Fruit fly (Drosophila melanogaster) whole organism, embryonic: Measurements from ENCODE around the gene PGRP-SD.
A peak's percentile ranks its signal among the peaks of the same experiment; 100 is the strongest.

Source experiments
- Antp ChIP-seq: fragments of 200-800 bp; sonication (Bioruptor generic); optimal IDR thresholded peaks from 3 replicates; lab custom pipeline; 2016; ENCODE audit warnings: missing biosample characterization, missing genetic modification characterization
- CG10209 ChIP-seq: fragments of 200-800 bp; sonication (Bioruptor generic); optimal IDR thresholded peaks from 3 replicates; lab custom pipeline; 2017; ENCODE audit warnings: missing biosample characterization, mild to moderate bottlenecking, missing genetic modification characterization, missing genetic modification reagents
- CG10267 ChIP-seq: fragments of 200-800 bp; sonication (Bioruptor generic); optimal IDR thresholded peaks from 2 replicates; lab custom pipeline; 2018; ENCODE audit warnings: missing biosample characterization, mild to moderate bottlenecking, missing genetic modification characterization, moderate library complexity
- CG10366 ChIP-seq: fragments of 200-800 bp; sonication (Bioruptor generic); IDR thresholded peaks from 2 replicates; pipeline ENCODE4 v1.3.6; 2022; ENCODE audit warnings: missing biosample characterization, missing genetic modification characterization
- CG10959 ChIP-seq: fragments of 200-800 bp; sonication (Bioruptor generic); IDR thresholded peaks from 2 replicates; pipeline ENCODE4 v1.3.6; 2022; ENCODE audit warnings: missing biosample characterization, missing genetic modification characterization
- CG11504 ChIP-seq: fragments of 200-800 bp; sonication (Bioruptor generic); optimal IDR thresholded peaks from 3 replicates; lab custom pipeline; 2019; ENCODE audit warnings: missing biosample characterization, mild to moderate bottlenecking, missing genetic modification characterization, moderate library complexity
- CG12155 ChIP-seq: fragments of 200-800 bp; sonication (Bioruptor generic); optimal IDR thresholded peaks from 3 replicates; lab custom pipeline; 2016; ENCODE audit warnings: missing biosample characterization, missing genetic modification characterization
- CG13287 ChIP-seq: fragments of 200-800 bp; sonication (Bioruptor generic); IDR thresholded peaks from 2 replicates; pipeline ENCODE4 v1.3.6; 2022; ENCODE audit warnings: missing biosample characterization, missing genetic modification characterization; ENCODE audit not compliant: partially characterized antibody
- CG13424 ChIP-seq: fragments of 200-800 bp; sonication (Bioruptor generic); optimal IDR thresholded peaks from 2 replicates; lab custom pipeline; 2019; ENCODE audit warnings: missing biosample characterization, mild to moderate bottlenecking, missing genetic modification characterization, moderate library complexity
- CG14050 ChIP-seq: fragments of 200-800 bp; sonication (Bioruptor generic); IDR thresholded peaks from 3 replicates; pipeline ENCODE4 v1.3.6; 2022; ENCODE audit warnings: missing biosample characterization, missing genetic modification characterization
- CG1603 ChIP-seq: fragments of 200-800 bp; sonication (Bioruptor generic); optimal IDR thresholded peaks from 2 replicates; lab custom pipeline; 2019; ENCODE audit warnings: missing biosample characterization, mild to moderate bottlenecking, missing genetic modification characterization, moderate library complexity
- CG17359 ChIP-seq: fragments of 200-800 bp; sonication (Bioruptor generic); optimal IDR thresholded peaks from 3 replicates; lab custom pipeline; 2018; ENCODE audit warnings: missing biosample characterization, mild to moderate bottlenecking, missing genetic modification characterization, moderate library complexity
- CG18599 ChIP-seq: fragments of 200-800 bp; sonication (Bioruptor generic); optimal IDR thresholded peaks from 3 replicates; lab custom pipeline; 2017; ENCODE audit warnings: missing biosample characterization, missing genetic modification characterization, mild to moderate bottlenecking, moderate library complexity, missing genetic modification reagents
- CG18764 ChIP-seq: fragments of 200-800 bp; sonication (Bioruptor generic); optimal IDR thresholded peaks from 3 replicates; lab custom pipeline; 2016; ENCODE audit warnings: missing biosample characterization, missing genetic modification characterization
- CG30403 ChIP-seq: fragments of 200-800 bp; sonication (Bioruptor generic); optimal IDR thresholded peaks from 3 replicates; lab custom pipeline; 2016; ENCODE audit warnings: missing biosample characterization, missing genetic modification characterization
- CG32772 ChIP-seq: fragments of 200-800 bp; sonication (Bioruptor generic); IDR thresholded peaks from 2 replicates; pipeline ENCODE4 v1.3.6; 2022; ENCODE audit warnings: missing biosample characterization, missing genetic modification characterization
- CG33557 ChIP-seq: fragments of 200-800 bp; sonication (Bioruptor generic); optimal IDR thresholded peaks from 2 replicates; lab custom pipeline; 2019; ENCODE audit warnings: missing biosample characterization, mild to moderate bottlenecking, missing genetic modification characterization, moderate library complexity
- CG3726 ChIP-seq: fragments of 200-800 bp; sonication (Bioruptor generic); IDR thresholded peaks from 3 replicates; pipeline ENCODE4, ENCODE4 v1.3.6; 2022; ENCODE audit warnings: missing biosample characterization, missing genetic modification characterization
- CG3847 ChIP-seq: fragments of 200-800 bp; sonication (Bioruptor generic); IDR thresholded peaks from 2 replicates; pipeline ENCODE4 v1.3.6; 2022; ENCODE audit warnings: missing biosample characterization, missing genetic modification characterization
- CG4820 ChIP-seq: fragments of 200-800 bp; sonication (Bioruptor generic); optimal IDR thresholded peaks from 3 replicates; lab custom pipeline; 2016; ENCODE audit warnings: missing biosample characterization, missing genetic modification characterization
- CG5245 ChIP-seq: fragments of 200-800 bp; sonication (Bioruptor generic); optimal IDR thresholded peaks from 3 replicates; lab custom pipeline; 2016; ENCODE audit warnings: missing biosample characterization, missing genetic modification characterization
- CG6689 ChIP-seq: fragments of 200-800 bp; sonication (Bioruptor generic); IDR thresholded peaks from 2 replicates; pipeline ENCODE4 v1.3.6; 2022; ENCODE audit warnings: missing biosample characterization, missing genetic modification characterization
- CG9437 ChIP-seq: fragments of 200-800 bp; sonication (Bioruptor generic); optimal IDR thresholded peaks from 2 replicates; lab custom pipeline; 2018; ENCODE audit warnings: missing biosample characterization, mild to moderate bottlenecking, missing genetic modification characterization
- Camta ChIP-seq: fragments of 200-800 bp; sonication (Bioruptor generic); optimal IDR thresholded peaks from 2 replicates; lab custom pipeline; 2016; ENCODE audit warnings: missing biosample characterization, missing genetic modification characterization
- Dbx ChIP-seq: fragments of 200-800 bp; sonication (Bioruptor generic); IDR thresholded peaks from 3 replicates; pipeline ENCODE4 v1.3.6; 2022; ENCODE audit warnings: missing biosample characterization, missing genetic modification characterization
- Dll ChIP-seq: fragments of 200-800 bp; sonication (Bioruptor generic); IDR thresholded peaks from 4 replicates; pipeline ENCODE4 v1.3.6; 2022; ENCODE audit warnings: missing biosample characterization, missing genetic modification characterization; ENCODE audit not compliant: partially characterized antibody
- HHEX ChIP-seq: fragments of 200-800 bp; sonication (Bioruptor generic); optimal IDR thresholded peaks from 3 replicates; lab custom pipeline; 2017; ENCODE audit warnings: missing biosample characterization, mild to moderate bottlenecking, missing genetic modification characterization, missing genetic modification reagents
- Hand ChIP-seq: fragments of 200-800 bp; sonication (Bioruptor generic); optimal IDR thresholded peaks from 2 replicates; lab custom pipeline; 2017; ENCODE audit warnings: mild to moderate bottlenecking, missing biosample characterization, missing genetic modification reagents, missing genetic modification characterization
- NfI ChIP-seq: fragments of 200-800 bp; sonication (Bioruptor generic); optimal IDR thresholded peaks from 3 replicates; lab custom pipeline; 2018; ENCODE audit warnings: missing biosample characterization, mild to moderate bottlenecking, missing genetic modification characterization, moderate library complexity
- Sox100B ChIP-seq: fragments of 200-800 bp; sonication (Bioruptor generic); optimal IDR thresholded peaks from 3 replicates; lab custom pipeline; 2018; ENCODE audit warnings: missing biosample characterization, mild to moderate bottlenecking, missing genetic modification characterization
- Stat92E ChIP-seq, 3 experiments: fragments of >200 bp in 2 of 3; fragments of 200-800 bp in 1 of 3; sonication (Bioruptor generic) in 1 of 3; optimal IDR thresholded peaks; 2 replicates each; lab custom pipeline; 2017 to 2019; ENCODE audit warnings: missing biosample characterization in 3 of 3, missing genetic modification characterization in 3 of 3, mild to moderate bottlenecking in 1 of 3, moderate library complexity in 1 of 3
- al ChIP-seq: fragments of 200-800 bp; sonication (Bioruptor generic); IDR thresholded peaks from 2 replicates; pipeline ENCODE4 v1.3.6; 2022; ENCODE audit warnings: missing biosample characterization, missing genetic modification characterization
- ap ChIP-seq: fragments of 200-800 bp; sonication (Bioruptor generic); IDR thresholded peaks from 2 replicates; pipeline ENCODE4 v1.3.6; 2022; ENCODE audit warnings: missing biosample characterization, missing genetic modification characterization
- ase ChIP-seq: fragments of 200-800 bp; sonication (Bioruptor generic); IDR thresholded peaks from 3 replicates; pipeline ENCODE4 v1.3.6; 2022; ENCODE audit warnings: missing biosample characterization, missing genetic modification characterization
- chm ChIP-seq: fragments of 200-800 bp; sonication (Bioruptor generic); IDR thresholded peaks from 2 replicates; pipeline ENCODE4 v1.3.6; 2022; ENCODE audit warnings: missing biosample characterization, missing genetic modification characterization
- gt ChIP-seq: fragments of 200-800 bp; sonication (Bioruptor generic); IDR thresholded peaks from 2 replicates; pipeline ENCODE4 v1.3.6; 2022; ENCODE audit warnings: missing biosample characterization, missing genetic modification characterization
- her ChIP-seq: fragments of 200-800 bp; sonication (Bioruptor generic); optimal IDR thresholded peaks from 2 replicates; lab custom pipeline; 2016; ENCODE audit warnings: missing biosample characterization, missing genetic modification characterization
- pan ChIP-seq, 4 experiments: fragments of >200 bp in 3 of 4; fragments of 200-800 bp in 1 of 4; sonication (Bioruptor generic) in 1 of 4; optimal IDR thresholded peaks in 3 of 4; IDR thresholded peaks in 1 of 4; 2 replicates each; pipeline versions ENCODE4 v1.3.6 to Lab custom; 2017 to 2022; ENCODE audit warnings: missing biosample characterization in 2 of 4, missing genetic modification characterization in 2 of 4, mixed read lengths in 1 of 4
- prd ChIP-seq, 3 experiments: fragments of >200 bp in 2 of 3; fragments of 200-800 bp in 1 of 3; sonication (Bioruptor generic) in 1 of 3; optimal IDR thresholded peaks in 2 of 3; IDR thresholded peaks in 1 of 3; 2 replicates in 2 of 3; 3 replicates in 1 of 3; pipeline versions ENCODE4 v1.3.6 to Lab custom; 2017 to 2022; ENCODE audit warnings: missing biosample characterization in 1 of 3, missing genetic modification characterization in 1 of 3
- ranshi ChIP-seq: fragments of 200-800 bp; sonication (Bioruptor generic); IDR thresholded peaks from 2 replicates; pipeline ENCODE4 v1.3.6; 2022; ENCODE audit warnings: missing biosample characterization, missing genetic modification characterization
- row ChIP-seq: fragments of 200-800 bp; sonication (Bioruptor generic); IDR thresholded peaks from 3 replicates; pipeline ENCODE4 v1.3.6; 2022; ENCODE audit warnings: missing biosample characterization, missing genetic modification characterization
- slou ChIP-seq: fragments of 200-800 bp; sonication (Bioruptor generic); optimal IDR thresholded peaks from 3 replicates; lab custom pipeline; 2016; ENCODE audit warnings: missing biosample characterization, missing genetic modification characterization
- so ChIP-seq: fragments of 200-800 bp; sonication (Bioruptor generic); IDR thresholded peaks from 3 replicates; pipeline ENCODE4 v1.3.6; 2022; ENCODE audit warnings: missing biosample characterization, missing genetic modification characterization
- ssp ChIP-seq: fragments of 200-800 bp; sonication (Bioruptor generic); IDR thresholded peaks from 2 replicates; pipeline ENCODE4 v1.3.6; 2022; ENCODE audit warnings: missing biosample characterization, missing genetic modification characterization
- tgo ChIP-seq: fragments of 200-800 bp; sonication (Bioruptor generic); IDR thresholded peaks from 3 replicates; pipeline ENCODE4 v1.3.6; 2022; ENCODE audit warnings: missing biosample characterization, missing genetic modification characterization
- tio ChIP-seq: fragments of 200-800 bp; sonication (Bioruptor generic); optimal IDR thresholded peaks from 2 replicates; lab custom pipeline; 2017; ENCODE audit warnings: missing biosample characterization, missing genetic modification characterization, inconsistent platforms
- tll ChIP-seq, 2 experiments: fragments of 200-800 bp in 1 of 2; fragments of >200 bp in 1 of 2; sonication (Bioruptor generic) in 1 of 2; optimal IDR thresholded peaks; 2 replicates each; lab custom pipeline; 2017 to 2019; ENCODE audit warnings: missing biosample characterization in 2 of 2, missing genetic modification characterization in 2 of 2, mild to moderate bottlenecking in 1 of 2, moderate library complexity in 1 of 2
- unpg ChIP-seq: fragments of 200-800 bp; sonication (Bioruptor generic); optimal IDR thresholded peaks from 3 replicates; lab custom pipeline; 2018; ENCODE audit warnings: missing biosample characterization, mild to moderate bottlenecking, missing genetic modification characterization, moderate library complexity

The PGRP-SD gene

DNA sequence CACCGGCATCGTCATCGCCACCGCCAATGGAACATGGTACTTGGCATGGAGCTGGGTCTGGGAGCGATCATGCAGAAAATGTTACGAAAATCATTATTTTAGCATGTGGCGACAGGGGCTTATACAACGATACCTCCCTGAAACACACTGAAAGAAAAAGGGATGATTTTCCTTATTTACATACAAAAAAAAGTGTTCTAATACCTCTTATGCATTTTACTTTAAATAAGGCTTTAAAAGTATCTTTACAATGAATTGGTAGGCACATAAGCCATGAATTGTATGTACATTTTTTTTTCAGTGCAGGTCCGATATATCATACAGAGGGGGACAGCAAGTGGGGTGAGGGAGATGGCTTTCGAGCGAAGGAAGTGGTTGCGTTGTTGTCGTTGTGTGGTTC, 36.8 kb upstream of the PGRP-SD start (continued):
- TF ChIP-seq her (GFP tag; lab: Kevin White, UChicago) (no peak), Dll (no peak), CG4820 (GFP tag; lab: Kevin White, UChicago) (peak; percentile 44), CG13424 (tag; lab: Kevin White, UChicago) (peak; percentile 56), Antp (GFP tag; lab: Kevin White, UChicago) (peak; percentile 20), HHEX (GFP tag; lab: Kevin White, UChicago) (peak; percentile 23), CG3847 (GFP tag; lab: Robert Waterston, UW) (peak; percentile 33; the same call in 1 of the 2 replicates), Stat92E (GFP tag; optimal IDR thresholded peaks at IDR 0.05; lab: Kevin White, UChicago) (no peak), CG32772 (GFP tag; lab: Robert Waterston, UW) (0 out of 2 replicates have a peak, but pooled peaks have one; percentile 25), CG6689 (GFP tag; lab: Robert Waterston, UW) (peak; percentile 57; the same call in 1 of the 2 replicates), CG30403 (peak; percentile 38), CG18764 (GFP tag; lab: Kevin White, UChicago) (no peak), row (GFP tag; lab: Robert Waterston, UW) (peak; percentile 57; the same call in 2 of the 3 replicates), CG10267 (tag; lab: Kevin White, UChicago) (peak; percentile 38), tgo (GFP tag; lab: Robert Waterston, UW) (peak; percentile 47; the same call in 1 of the 3 replicates), Hand (GFP tag; lab: Kevin White, UChicago) (no peak), ap (GFP tag; lab: Robert Waterston, UW) (peak; percentile 15; the same call in 1 of the 2 replicates), al (GFP tag; lab: Robert Waterston, UW) (0 out of 2 replicates have a peak, but pooled peaks have one; percentile 19), ssp (GFP tag; lab: Robert Waterston, UW) (peak; percentile 8; the same call in 1 of the 2 replicates), tio (GFP tag; lab: Kevin White, UChicago) (peak; percentile 27), CG17359 (tag; lab: Kevin White, UChicago) (peak; percentile 43), chm (GFP tag; lab: Robert Waterston, UW) (no peak), so (GFP tag; lab: Robert Waterston, UW) (peak; percentile 57; the same call in 2 of the 3 replicates), CG10209 (peak; percentile 11), Sox100B (GFP tag; lab: Kevin White, UChicago) (peak; percentile 21), CG14050 (GFP tag; lab: Robert Waterston, UW) (0 out of 3 replicates have a peak, but pooled peaks have one; percentile 29), prd (optimal IDR thresholded peaks at IDR 0.05; lab: Kevin White, UChicago) (no peak), prd (GFP tag; IDR thresholded peaks at IDR 0.05; lab: Robert Waterston, UW) (peak; percentile 65; the same call in 2 of the 3 replicates), NfI (peak; percentile 13), CG33557 (GFP tag; lab: Kevin White, UChicago) (no peak), slou (GFP tag; lab: Kevin White, UChicago) (no peak), unpg (GFP tag; lab: Kevin White, UChicago) (peak; percentile 63), gt (GFP tag; lab: Robert Waterston, UW) (no peak), CG11504 (peak; percentile 70), Camta (GFP tag; lab: Kevin White, UChicago) (peak; percentile 26), tll (GFP tag; optimal IDR thresholded peaks at IDR 0.05; lab: Kevin White, UChicago) (no peak), CG9437 (peak; percentile 22), CG18599 (GFP tag; lab: Kevin White, UChicago) (peak; percentile 41), pan (optimal IDR thresholded peaks at IDR 0.05; lab: Kevin White, UChicago) (no peak), pan (GFP tag; optimal IDR thresholded peaks at IDR 0.05 in 1 of 2, IDR thresholded peaks at IDR 0.05 in 1 of 2) (peak in 1 of 2 experiments; percentile 39), ase (0 out of 3 replicates have a peak, but pooled peaks have one; percentile 42), ranshi (GFP tag; lab: Robert Waterston, UW) (peak; percentile 46; the same call in 1 of the 2 replicates), Dbx (0 out of 3 replicates have a peak, but pooled peaks have one; percentile 25), CG10366 (GFP tag; lab: Robert Waterston, UW) (peak; percentile 47), CG12155 (peak; percentile 3), CG10959 (0 out of 2 replicates have a peak, but pooled peaks have one; percentile 21), CG3726 (no peak), CG5245 (GFP tag; lab: Kevin White, UChicago) (peak; percentile 24), CG13287 (GFP tag; lab: Robert Waterston, UW) (no peak), CG1603 (tag; lab: Kevin White, UChicago) (peak; percentile 56)
